Fruit fly (Drosophila melanogaster): ENCODE results near the gene Dmtn.

Dmtn gene

dm6 chr3R:6414439-6415344 lies 9.0 kb upstream of the Dmtn start:
- no peak for TF ChIP-seq tai (GFP tag; optimal IDR thresholded peaks at IDR 0.05)
- no peak for TF ChIP-seq CG9705 (GFP tag; optimal IDR thresholded peaks at IDR 0.05)
- peak; percentile 51 for TF ChIP-seq Dfd (GFP tag; optimal IDR thresholded peaks at IDR 0.05)
- no peak for TF ChIP-seq ey (GFP tag; optimal IDR thresholded peaks at IDR 0.05)
- no peak for TF ChIP-seq fru (GFP tag; optimal IDR thresholded peaks at IDR 0.05)
- no peak for TF ChIP-seq dsf (GFP tag; optimal IDR thresholded peaks at IDR 0.05; ENCODE audit: borderline replicate concordance)
- TF ChIP-seq sage (GFP tag; optimal IDR thresholded peaks at IDR 0.05) = no peak

- TF ChIP-seq Hnf4 (GFP tag; optimal IDR thresholded peaks at IDR 0.05) = no peak
- TF ChIP-seq Dfd (GFP tag; optimal IDR thresholded peaks at IDR 0.05) = peak; percentile 81
Measured at dm6 chr3R:6413771-6414438, 8.2 kb upstream of the Dmtn start.

- no peak for TF ChIP-seq ey (GFP tag; optimal IDR thresholded peaks at IDR 0.05)
- TF ChIP-seq dmrt93B (GFP tag; optimal IDR thresholded peaks at IDR 0.05) = no peak
- no peak for TF ChIP-seq Vsx2 (GFP tag; optimal IDR thresholded peaks at IDR 0.05; ENCODE audit: partially characterized antibody)
- TF ChIP-seq Dif (GFP tag; optimal IDR thresholded peaks at IDR 0.05; ENCODE audit: partially characterized antibody) = no peak
- TF ChIP-seq dl (GFP tag; optimal IDR thresholded peaks at IDR 0.05; ENCODE audit: insufficient read depth in 1 of 2, partially characterized antibody in 2 of 2) = no peak
- TF ChIP-seq Abd-B (GFP tag; optimal IDR thresholded peaks at IDR 0.05) = no peak
- TF ChIP-seq GATAd (GFP tag; optimal IDR thresholded peaks at IDR 0.05) = no peak
- TF ChIP-seq fru (GFP tag; optimal IDR thresholded peaks at IDR 0.05) = no peak
- TF ChIP-seq psq (GFP tag; optimal IDR thresholded peaks at IDR 0.05) = no peak
- no peak for TF ChIP-seq Sp1 (GFP tag; optimal IDR thresholded peaks at IDR 0.05)
- TF ChIP-seq Hnf4 (GFP tag; optimal IDR thresholded peaks at IDR 0.05) = no peak
- TF ChIP-seq pan (optimal IDR thresholded peaks at IDR 0.05) = no peak
- no peak for TF ChIP-seq usp (GFP tag; optimal IDR thresholded peaks at IDR 0.05)
- TF ChIP-seq dsf (GFP tag; optimal IDR thresholded peaks at IDR 0.05; ENCODE audit: borderline replicate concordance) = no peak
Measured at dm6 chr3R:6411454-6412204, 5.9 kb upstream of the Dmtn start.

- TF ChIP-seq Jra (GFP tag; optimal IDR thresholded peaks at IDR 0.05) (no peak), Hr78 (GFP tag; optimal IDR thresholded peaks at IDR 0.05) (no peak), br (GFP tag; optimal IDR thresholded peaks at IDR 0.05) (peak; percentile 69), CrebA (GFP tag; optimal IDR thresholded peaks at IDR 0.05; ENCODE audit: borderline replicate concordance) (no peak), tai (GFP tag; optimal IDR thresholded peaks at IDR 0.05) (peak; percentile 41), Hnf4 (GFP tag; optimal IDR thresholded peaks at IDR 0.05) (no peak), rgr (GFP tag; optimal IDR thresholded peaks at IDR 0.05) (peak; percentile 75), ey (GFP tag; optimal IDR thresholded peaks at IDR 0.05) (peak; percentile 84), h (GFP tag; optimal IDR thresholded peaks at IDR 0.05) (peak; percentile 75), Mio (GFP tag; optimal IDR thresholded peaks at IDR 0.05) (no peak), foxo (GFP tag; optimal IDR thresholded peaks at IDR 0.05) (peak in 1 of 2 experiments; percentile 77), GATAd (GFP tag; optimal IDR thresholded peaks at IDR 0.05) (no peak), HLH106 (tag; optimal IDR thresholded peaks at IDR 0.05) (peak; percentile 59), N (GFP tag; optimal IDR thresholded peaks at IDR 0.05) (no peak), woc (GFP tag; optimal IDR thresholded peaks at IDR 0.05) (peak; percentile 80), usp (GFP tag; optimal IDR thresholded peaks at IDR 0.05) (no peak), jim (GFP tag; optimal IDR thresholded peaks at IDR 0.05) (peak; percentile 74), Dif (GFP tag; optimal IDR thresholded peaks at IDR 0.05; ENCODE audit: partially characterized antibody) (peak; percentile 48), OdsH (GFP tag; optimal IDR thresholded peaks at IDR 0.05) (peak; percentile 80), Hr83 (GFP tag; optimal IDR thresholded peaks at IDR 0.05; ENCODE audit: poor library complexity, severe bottlenecking) (peak; percentile 53), pan (optimal IDR thresholded peaks at IDR 0.05) (no peak), psq (GFP tag; optimal IDR thresholded peaks at IDR 0.05) (peak; percentile 91), Dfd (GFP tag; optimal IDR thresholded peaks at IDR 0.05) (no peak), CG32264 (GFP tag; optimal IDR thresholded peaks at IDR 0.05) (peak; percentile 16), dsf (GFP tag; optimal IDR thresholded peaks at IDR 0.05; ENCODE audit: borderline replicate concordance) (no peak), brk (GFP tag; optimal IDR thresholded peaks at IDR 0.05) (peak; percentile 48), dmrt93B (GFP tag; optimal IDR thresholded peaks at IDR 0.05) (peak; percentile 62), Myc (optimal IDR thresholded peaks at IDR 0.05) (no peak), Rel (GFP tag; optimal IDR thresholded peaks at IDR 0.05) (no peak), Rel (tag; optimal IDR thresholded peaks at IDR 0.05) (peak; percentile 40)
Measured at dm6 chr3R:6410412-6411225, 4.9 kb upstream of the Dmtn start.

Data from whole organism, wandering third instar larva.